Fruit fly (Drosophila melanogaster) whole organism, embryonic: ENCODE results near the gene Zyx.

Source experiments
- Adf1 ChIP-seq: fragments of 200-800 bp; sonication (Bioruptor generic); IDR thresholded peaks from 2 replicates; pipeline ENCODE4 v1.3.6; 2022; ENCODE audit warnings: missing biosample characterization, missing genetic modification characterization
- Asciz ChIP-seq: fragments of 200-800 bp; sonication (Bioruptor generic); optimal IDR thresholded peaks from 2 replicates; lab custom pipeline; 2017; ENCODE audit warnings: missing biosample characterization, mild to moderate bottlenecking, missing genetic modification characterization, missing genetic modification reagents
- BEAF-32 ChIP-seq: fragments of 200-800 bp; sonication (Bioruptor generic); optimal IDR thresholded peaks from 3 replicates; lab custom pipeline; 2017; ENCODE audit warnings: missing biosample characterization, missing genetic modification characterization, mild to moderate bottlenecking, moderate library complexity, missing genetic modification reagents
- Bgb ChIP-seq: fragments of 200-800 bp; sonication (Bioruptor generic); IDR thresholded peaks from 2 replicates; pipeline ENCODE4 v1.3.6; 2022; ENCODE audit warnings: missing biosample characterization, missing genetic modification characterization; ENCODE audit not compliant: partially characterized antibody
- CG10267 ChIP-seq: fragments of 200-800 bp; sonication (Bioruptor generic); optimal IDR thresholded peaks from 2 replicates; lab custom pipeline; 2018; ENCODE audit warnings: missing biosample characterization, mild to moderate bottlenecking, missing genetic modification characterization, moderate library complexity
- CG12104 ChIP-seq: fragments of 200-800 bp; sonication (Bioruptor generic); optimal IDR thresholded peaks from 3 replicates; lab custom pipeline; 2016; ENCODE audit warnings: missing biosample characterization, missing genetic modification characterization
- CG12299 ChIP-seq: fragments of 200-800 bp; sonication (Bioruptor generic); optimal IDR thresholded peaks from 2 replicates; lab custom pipeline; 2018; ENCODE audit warnings: missing biosample characterization, mild to moderate bottlenecking, missing genetic modification characterization
- CG17385 ChIP-seq: fragments of 200-800 bp; sonication (Bioruptor generic); optimal IDR thresholded peaks from 3 replicates; lab custom pipeline; 2018; ENCODE audit warnings: missing biosample characterization, mild to moderate bottlenecking, missing genetic modification characterization
- CG17912 ChIP-seq: fragments of 200-800 bp; sonication (Bioruptor generic); optimal IDR thresholded peaks from 2 replicates; lab custom pipeline; 2018; ENCODE audit warnings: missing biosample characterization, mild to moderate bottlenecking, missing genetic modification characterization
- CG2129 ChIP-seq: fragments of 200-800 bp; sonication (Bioruptor generic); IDR thresholded peaks from 2 replicates; pipeline ENCODE4 v1.3.6; 2022; ENCODE audit warnings: missing biosample characterization, missing genetic modification characterization; ENCODE audit not compliant: partially characterized antibody
- CG30020 ChIP-seq: fragments of 200-800 bp; optimal IDR thresholded peaks from 2 replicates; lab custom pipeline; 2019; ENCODE audit warnings: missing biosample characterization, mild to moderate bottlenecking, missing genetic modification characterization, moderate library complexity
- CG3065 ChIP-seq: fragments of 200-800 bp; sonication (Bioruptor generic); optimal IDR thresholded peaks from 2 replicates; lab custom pipeline; 2016; ENCODE audit warnings: missing biosample characterization, missing genetic modification characterization
- CG6654 ChIP-seq: fragments of 200-800 bp; sonication (Bioruptor generic); optimal IDR thresholded peaks from 2 replicates; lab custom pipeline; 2017; ENCODE audit warnings: missing biosample characterization, mild to moderate bottlenecking, missing genetic modification characterization
- CG8388 ChIP-seq: fragments of 200-800 bp; sonication (Bioruptor generic); optimal IDR thresholded peaks from 2 replicates; lab custom pipeline; 2019; ENCODE audit warnings: missing biosample characterization, mild to moderate bottlenecking, missing genetic modification characterization, moderate library complexity
- GATAe ChIP-seq: fragments of 200-800 bp; sonication (Bioruptor generic); conservative IDR thresholded peaks from 2 replicates; pipeline ENCODE4 v1.3.6; 2022; ENCODE audit warnings: missing biosample characterization, missing genetic modification characterization
- HLH4C ChIP-seq: fragments of 200-800 bp; sonication (Bioruptor generic); IDR thresholded peaks from 3 replicates; pipeline ENCODE4 v1.3.6; 2022; ENCODE audit warnings: missing biosample characterization, missing genetic modification characterization; ENCODE audit not compliant: partially characterized antibody
- Hsf ChIP-seq: fragments of 200-800 bp; sonication (Bioruptor generic); optimal IDR thresholded peaks from 3 replicates; lab custom pipeline; 2016; ENCODE audit warnings: missing biosample characterization, missing genetic modification characterization
- MTF-1 ChIP-seq: fragments of 200-800 bp; sonication (Bioruptor generic); optimal IDR thresholded peaks from 2 replicates; lab custom pipeline; 2018; ENCODE audit warnings: missing biosample characterization, mild to moderate bottlenecking, missing genetic modification characterization, borderline replicate concordance
- Mad ChIP-seq: fragments of 200-800 bp; sonication (Bioruptor generic); optimal IDR thresholded peaks from 2 replicates; lab custom pipeline; 2016; ENCODE audit warnings: missing biosample characterization, missing genetic modification characterization
- Max ChIP-seq: fragments of 200-800 bp; sonication (Bioruptor generic); optimal IDR thresholded peaks from 2 replicates; lab custom pipeline; 2016; ENCODE audit warnings: missing biosample characterization, mild to moderate bottlenecking, missing genetic modification characterization
- Med ChIP-seq: fragments of 200-800 bp; sonication (Bioruptor generic); peaks from one replicate; lab custom pipeline; 2016; ENCODE audit warnings: missing biosample characterization, missing genetic modification characterization, mild to moderate bottlenecking, inconsistent platforms, moderate library complexity
- NC2α ChIP-seq: fragments of 200-800 bp; sonication (Bioruptor generic); optimal IDR thresholded peaks from 2 replicates; lab custom pipeline; 2016; ENCODE audit warnings: missing biosample characterization, missing genetic modification characterization
- Opbp ChIP-seq: fragments of 200-800 bp; sonication (Bioruptor generic); IDR thresholded peaks from 3 replicates; pipeline ENCODE4 v1.3.6; 2022; ENCODE audit warnings: missing biosample characterization, missing genetic modification characterization; ENCODE audit not compliant: partially characterized antibody
- Sry-δ ChIP-seq: fragments of 200-800 bp; sonication (Bioruptor generic); optimal IDR thresholded peaks from 2 replicates; lab custom pipeline; 2016; ENCODE audit warnings: missing biosample characterization, missing genetic modification characterization
- YL-1 ChIP-seq: fragments of 200-800 bp; sonication (Bioruptor generic); optimal IDR thresholded peaks from 3 replicates; lab custom pipeline; 2017; ENCODE audit warnings: missing biosample characterization, mild to moderate bottlenecking, missing genetic modification characterization
- ab ChIP-seq: fragments of 200-800 bp; sonication (Bioruptor generic); optimal IDR thresholded peaks from 2 replicates; lab custom pipeline; 2016; ENCODE audit warnings: missing biosample characterization, missing genetic modification characterization
- bsh ChIP-seq, 2 experiments: fragments of 200-800 bp; sonication (Bioruptor generic); optimal IDR thresholded peaks; 2 replicates each; lab custom pipeline; 2017 to 2018; ENCODE audit warnings: mild to moderate bottlenecking in 2 of 2, missing biosample characterization in 2 of 2, missing genetic modification characterization in 2 of 2, moderate library complexity in 1 of 2
- emc ChIP-seq: fragments of 200-800 bp; sonication (Bioruptor generic); optimal IDR thresholded peaks from 2 replicates; lab custom pipeline; 2016; ENCODE audit warnings: missing biosample characterization, missing genetic modification characterization
- eyg ChIP-seq: fragments of 200-800 bp; sonication (Bioruptor generic); optimal IDR thresholded peaks from 3 replicates; lab custom pipeline; 2016; ENCODE audit warnings: missing biosample characterization, missing genetic modification characterization
- gsb-n ChIP-seq: fragments of 200-800 bp; sonication (Bioruptor generic); optimal IDR thresholded peaks from 3 replicates; lab custom pipeline; 2018; ENCODE audit warnings: missing biosample characterization, mild to moderate bottlenecking, missing genetic modification characterization
- hkb ChIP-seq, 2 experiments: fragments of 200-800 bp in 1 of 2; fragments of >200 bp in 1 of 2; sonication (Bioruptor generic) in 1 of 2; IDR thresholded peaks in 1 of 2; optimal IDR thresholded peaks in 1 of 2; 2 replicates each; pipeline versions ENCODE4 v1.3.6 to Lab custom; 2017 to 2022; ENCODE audit warnings: missing biosample characterization in 1 of 2, missing genetic modification characterization in 1 of 2
- kah ChIP-seq: fragments of 200-800 bp; sonication (Bioruptor generic); optimal IDR thresholded peaks from 2 replicates; lab custom pipeline; 2018; ENCODE audit warnings: missing biosample characterization, mild to moderate bottlenecking, missing genetic modification characterization
- maf-S ChIP-seq: fragments of 200-800 bp; sonication (Bioruptor generic); optimal IDR thresholded peaks from 2 replicates; lab custom pipeline; 2016; ENCODE audit warnings: missing biosample characterization, missing genetic modification characterization
- peb ChIP-seq: fragments of 200-800 bp; sonication (Bioruptor generic); IDR thresholded peaks from 2 replicates; pipeline ENCODE4 v1.3.6; 2022; ENCODE audit warnings: missing biosample characterization, missing genetic modification characterization
- row ChIP-seq: fragments of 200-800 bp; sonication (Bioruptor generic); IDR thresholded peaks from 3 replicates; pipeline ENCODE4 v1.3.6; 2022; ENCODE audit warnings: missing biosample characterization, missing genetic modification characterization
- run ChIP-seq: fragments of 200-800 bp; sonication (Bioruptor generic); optimal IDR thresholded peaks from 3 replicates; lab custom pipeline; 2018; ENCODE audit warnings: missing biosample characterization, mild to moderate bottlenecking, missing genetic modification characterization
- sd ChIP-seq: fragments of 200-800 bp; sonication (Bioruptor generic); optimal IDR thresholded peaks from 3 replicates; lab custom pipeline; 2018; ENCODE audit warnings: missing biosample characterization, mild to moderate bottlenecking, missing genetic modification characterization, moderate library complexity
- sens ChIP-seq: fragments of 200-800 bp; sonication (Bioruptor generic); peaks from one replicate; lab custom pipeline; 2016; ENCODE audit warnings: missing biosample characterization, missing genetic modification characterization
- slp2 ChIP-seq: fragments of 200-800 bp; sonication (Bioruptor generic); optimal IDR thresholded peaks from 2 replicates; lab custom pipeline; 2016; ENCODE audit warnings: missing biosample characterization, missing genetic modification characterization
- sob ChIP-seq: fragments of 200-800 bp; sonication (Bioruptor generic); IDR thresholded peaks from 2 replicates; pipeline ENCODE4 v1.3.6; 2022; ENCODE audit warnings: missing biosample characterization, missing genetic modification characterization
- sqz ChIP-seq: fragments of 200-800 bp; sonication (Bioruptor generic); optimal IDR thresholded peaks from 3 replicates; lab custom pipeline; 2018; ENCODE audit warnings: missing biosample characterization, mild to moderate bottlenecking, missing genetic modification characterization
- sug ChIP-seq: fragments of 200-800 bp; optimal IDR thresholded peaks from 2 replicates; lab custom pipeline; 2019; ENCODE audit warnings: missing biosample characterization, mild to moderate bottlenecking, missing genetic modification characterization, moderate library complexity
- tap ChIP-seq: fragments of 200-800 bp; optimal IDR thresholded peaks from 3 replicates; lab custom pipeline; 2019; ENCODE audit warnings: missing biosample characterization, mild to moderate bottlenecking, missing genetic modification characterization, moderate library complexity
- wek ChIP-seq: fragments of 200-800 bp; sonication (Bioruptor generic); optimal IDR thresholded peaks from 3 replicates; lab custom pipeline; 2018; ENCODE audit warnings: missing biosample characterization, mild to moderate bottlenecking, missing genetic modification characterization, moderate library complexity
- wor ChIP-seq: fragments of 200-800 bp; sonication (Bioruptor generic); IDR thresholded peaks from 2 replicates; pipeline ENCODE4 v1.3.6; 2022; ENCODE audit warnings: missing biosample characterization, missing genetic modification characterization
- zf30C ChIP-seq: fragments of 200-800 bp; sonication (Bioruptor generic); optimal IDR thresholded peaks from 3 replicates; lab custom pipeline; 2018; ENCODE audit warnings: missing biosample characterization, mild to moderate bottlenecking, missing genetic modification characterization

Gene Zyx

dm6 chr4:1050422-1050821 lies 14.4 kb downstream of the Zyx start:
- no peak for TF ChIP-seq CG10267 (tag; lab: Kevin White, UChicago)
- no peak for TF ChIP-seq YL-1 (GFP tag; lab: Kevin White, UChicago)
- no peak for TF ChIP-seq eyg (GFP tag; lab: Kevin White, UChicago)
- TF ChIP-seq sqz (GFP tag; lab: Kevin White, UChicago) = no peak
- no peak for TF ChIP-seq Max (GFP tag; lab: Kevin White, UChicago)
- TF ChIP-seq wek (GFP tag; lab: Kevin White, UChicago) = no peak
- TF ChIP-seq run (tag; lab: Kevin White, UChicago) = no peak

dm6 chr4:1032610-1033297 lies 32.0 kb downstream of the Zyx start:
- TF ChIP-seq CG30020 (tag; lab: Kevin White, UChicago) (peak; percentile 69), BEAF-32 (peak; percentile 57), NC2α (GFP tag; lab: Kevin White, UChicago) (no peak), CG8388 (GFP tag; lab: Kevin White, UChicago) (no peak), sd (tag; lab: Kevin White, UChicago) (no peak), Hsf (GFP tag; lab: Kevin White, UChicago) (no peak), CG3065 (GFP tag; lab: Kevin White, UChicago) (no peak), slp2 (GFP tag; lab: Kevin White, UChicago) (no peak), tap (no peak), GATAe (GFP tag; lab: Robert Waterston, UW) (no peak), sug (no peak), row (GFP tag; lab: Robert Waterston, UW) (peak; percentile 30; the same call in 1 of the 3 replicates), CG2129 (GFP tag; lab: Robert Waterston, UW) (peak; percentile 28; the same call in 1 of the 2 replicates), Med (GFP tag; lab: Kevin White, UChicago) (peak; percentile 68), Sry-δ (GFP tag; lab: Kevin White, UChicago) (peak; percentile 54), peb (no peak), CG6654 (no peak), CG12299 (tag; lab: Kevin White, UChicago) (no peak), wor (GFP tag; lab: Robert Waterston, UW) (no peak), sens (peak; percentile 76), Bgb (GFP tag; lab: Robert Waterston, UW) (peak; percentile 53; the same call in 1 of the 2 replicates), kah (GFP tag; lab: Kevin White, UChicago) (no peak), Mad (GFP tag; lab: Kevin White, UChicago) (no peak), emc (GFP tag; lab: Kevin White, UChicago) (no peak)

- no peak for TF ChIP-seq peb
- TF ChIP-seq HLH4C (GFP tag; lab: Robert Waterston, UW) = no peak
- no peak for TF ChIP-seq Asciz (GFP tag; lab: Kevin White, UChicago)
- peak; percentile 82 for TF ChIP-seq CG17912 (GFP tag; lab: Kevin White, UChicago)
- TF ChIP-seq ab = no peak
- TF ChIP-seq gsb-n (tag; lab: Kevin White, UChicago) = no peak
- peak; percentile 90; the same call in 2 of the 3 replicates for TF ChIP-seq Opbp (GFP tag; lab: Robert Waterston, UW)
- no peak for TF ChIP-seq zf30C (GFP tag; lab: Kevin White, UChicago)
- no peak for TF ChIP-seq hkb (optimal IDR thresholded peaks at IDR 0.05; lab: Kevin White, UChicago)
- TF ChIP-seq hkb (GFP tag; IDR thresholded peaks at IDR 0.05; lab: Robert Waterston, UW) = 0 out of 2 replicates have a peak, but pooled peaks have one; percentile 14
- TF ChIP-seq CG17385 (GFP tag; lab: Kevin White, UChicago) = peak; percentile 52
- TF ChIP-seq Adf1 (GFP tag; lab: Robert Waterston, UW) = peak; percentile 22; the same call in 1 of the 2 replicates
- TF ChIP-seq bsh (GFP tag; optimal IDR thresholded peaks at IDR 0.05; lab: Kevin White, UChicago) = peak in 1 of 2 experiments; percentile 11
- peak; percentile 39; the same call in 1 of the 2 replicates for TF ChIP-seq sob (GFP tag; lab: Robert Waterston, UW)
- TF ChIP-seq CG12299 (tag; lab: Kevin White, UChicago) = peak; percentile 46
- TF ChIP-seq maf-S = peak; percentile 11
- no peak for TF ChIP-seq MTF-1 (GFP tag; lab: Kevin White, UChicago)
- no peak for TF ChIP-seq CG12104 (GFP tag; lab: Kevin White, UChicago)
These were observed 33.1 kb downstream of the Zyx start, which contains the start of gene CG11076 for dm6 chr4:1031687-1032140. Gene CG11076 (minus strand): TSS chr4:1031757.
